Fruit fly (Drosophila melanogaster) whole organism, pupa: ENCODE data around the gene CG6834.

ENCODE experiments used
- CG10348 ChIP-seq: fragments of 200-800 bp; sonication (Bioruptor generic); IDR thresholded peaks from 2 replicates; pipeline ENCODE4 v1.3.6; 2022; ENCODE audit warnings: missing biosample characterization, missing genetic modification characterization
- CG12605 ChIP-seq: fragments of 200-800 bp; sonication (Bioruptor generic); IDR thresholded peaks from 2 replicates; pipeline ENCODE4 v1.3.6; 2022; ENCODE audit warnings: missing biosample characterization, missing genetic modification characterization
- CG13204 ChIP-seq: fragments of 200-800 bp; sonication (Bioruptor generic); optimal IDR thresholded peaks from 2 replicates; lab custom pipeline; 2018; ENCODE audit warnings: missing biosample characterization, mild to moderate bottlenecking, missing genetic modification characterization, moderate library complexity
- CG14655 ChIP-seq: fragments of 200-800 bp; sonication (Bioruptor generic); optimal IDR thresholded peaks from 3 replicates; lab custom pipeline; 2017; ENCODE audit warnings: mild to moderate bottlenecking, missing biosample characterization, missing genetic modification reagents, missing genetic modification characterization
- CG15710 ChIP-seq: fragments of 200-800 bp; sonication (Bioruptor generic); optimal IDR thresholded peaks from 2 replicates; lab custom pipeline; 2018; ENCODE audit warnings: missing biosample characterization, mild to moderate bottlenecking, missing genetic modification characterization, moderate library complexity
- CG17806 ChIP-seq: fragments of 200-800 bp; sonication (Bioruptor generic); optimal IDR thresholded peaks from 2 replicates; lab custom pipeline; 2018; ENCODE audit warnings: missing biosample characterization, mild to moderate bottlenecking, missing genetic modification characterization, moderate library complexity
- CG32121 ChIP-seq: fragments of 200-800 bp; sonication (Bioruptor generic); IDR thresholded peaks from 2 replicates; pipeline ENCODE4 v1.3.6; 2022; ENCODE audit warnings: missing biosample characterization, missing genetic modification characterization
- CG34367 ChIP-seq: fragments of 200-800 bp; sonication (Bioruptor generic); optimal IDR thresholded peaks from 2 replicates; lab custom pipeline; 2018; ENCODE audit warnings: missing biosample characterization, mild to moderate bottlenecking, missing genetic modification characterization
- CG4496 ChIP-seq: fragments of 200-800 bp; sonication (Bioruptor generic); IDR thresholded peaks from 3 replicates; pipeline ENCODE4 v1.3.6; 2022; ENCODE audit warnings: missing biosample characterization, missing genetic modification characterization
- CG8159 ChIP-seq: fragments of 200-800 bp; sonication (Bioruptor generic); optimal IDR thresholded peaks from 3 replicates; lab custom pipeline; 2018; ENCODE audit warnings: missing biosample characterization, mild to moderate bottlenecking, missing genetic modification characterization, moderate library complexity
- CG8301 ChIP-seq: fragments of 200-800 bp; sonication (Bioruptor generic); optimal IDR thresholded peaks from 2 replicates; lab custom pipeline; 2018; ENCODE audit warnings: missing biosample characterization, mild to moderate bottlenecking, missing genetic modification characterization
- CG9948 ChIP-seq: fragments of 200-800 bp; sonication (Bioruptor generic); optimal IDR thresholded peaks from 2 replicates; lab custom pipeline; 2018; ENCODE audit warnings: missing biosample characterization, mild to moderate bottlenecking, missing genetic modification characterization, moderate library complexity
- D1 ChIP-seq: fragments of 200-800 bp; sonication (Bioruptor generic); optimal IDR thresholded peaks from 2 replicates; lab custom pipeline; 2018; ENCODE audit warnings: missing biosample characterization, mild to moderate bottlenecking, missing genetic modification characterization, moderate library complexity
- EcR ChIP-seq: fragments of 200-800 bp; sonication (Bioruptor generic); optimal IDR thresholded peaks from 3 replicates; lab custom pipeline; 2019; ENCODE audit warnings: missing biosample characterization, missing genetic modification characterization, mild to moderate bottlenecking, moderate library complexity, missing genetic modification reagents
- Ets98B ChIP-seq: fragments of 200-800 bp; sonication (Bioruptor generic); IDR thresholded peaks from 2 replicates; pipeline ENCODE4 v1.3.6; 2022; ENCODE audit warnings: missing biosample characterization, missing genetic modification characterization
- Pif1A ChIP-seq: fragments of 200-800 bp; sonication (Bioruptor generic); optimal IDR thresholded peaks from 3 replicates; lab custom pipeline; 2016; ENCODE audit warnings: missing biosample characterization, missing genetic modification characterization
- Pif1B ChIP-seq: fragments of 200-800 bp; sonication (Bioruptor generic); optimal IDR thresholded peaks from 3 replicates; lab custom pipeline; 2016; ENCODE audit warnings: missing biosample characterization, missing genetic modification characterization
- Snoo ChIP-seq: fragments of 200-800 bp; sonication (Bioruptor generic); optimal IDR thresholded peaks from 3 replicates; lab custom pipeline; 2017; ENCODE audit warnings: missing biosample characterization, mild to moderate bottlenecking, missing genetic modification characterization, inconsistent platforms
- fd96Ca ChIP-seq: fragments of 200-800 bp; sonication (Bioruptor generic); IDR thresholded peaks from 3 replicates; pipeline ENCODE4 v1.3.6; 2022; ENCODE audit warnings: missing biosample characterization, missing genetic modification characterization
- gl ChIP-seq: fragments of 200-800 bp; sonication (Bioruptor generic); optimal IDR thresholded peaks from 2 replicates; lab custom pipeline; 2018; ENCODE audit warnings: missing biosample characterization, mild to moderate bottlenecking, missing genetic modification characterization
- rn ChIP-seq: fragments of 200-800 bp; sonication (Bioruptor generic); IDR thresholded peaks from 2 replicates; pipeline ENCODE4 v1.3.6; 2022; ENCODE audit warnings: missing biosample characterization, missing genetic modification characterization

The CG6834 gene

dm6 chr3R:11661187-11661586, 26.7 kb downstream of the CG6834 start:
- no peak for TF ChIP-seq CG9948 (tag; lab: Kevin White, UChicago)
- TF ChIP-seq CG12605 (GFP tag; lab: Robert Waterston, UW), result no peak
- no peak for TF ChIP-seq CG32121 (GFP tag; lab: Robert Waterston, UW)
- TF ChIP-seq CG10348 (GFP tag; lab: Robert Waterston, UW), result no peak
- peak; percentile 36 for TF ChIP-seq CG14655 (GFP tag; lab: Kevin White, UChicago)
- TF ChIP-seq fd96Ca, result peak; percentile 14; the same call in 1 of the 3 replicates
- peak; percentile 32 for TF ChIP-seq CG8301
- no peak for TF ChIP-seq CG17806 (tag; lab: Kevin White, UChicago)

dm6 chr3R:11657786-11658193, 30.1 kb downstream of the CG6834 start:
- TF ChIP-seq CG12605 (GFP tag; lab: Robert Waterston, UW) (peak; percentile 56; the same call in 1 of the 2 replicates), CG14655 (GFP tag; lab: Kevin White, UChicago) (peak; percentile 80), gl (peak; percentile 76), fd96Ca (peak; percentile 62; the same call in 1 of the 3 replicates), Pif1B (GFP tag; lab: Kevin White, UChicago) (peak; percentile 86), CG34367 (peak; percentile 81), CG10348 (GFP tag; lab: Robert Waterston, UW) (no peak), CG15710 (tag; lab: Kevin White, UChicago) (peak; percentile 85), CG13204 (GFP tag; lab: Kevin White, UChicago) (peak; percentile 74), CG4496 (peak; percentile 90), Pif1A (GFP tag; lab: Kevin White, UChicago) (peak; percentile 83), rn (GFP tag; lab: Robert Waterston, UW) (peak; percentile 41; the same call in 1 of the 2 replicates), CG32121 (GFP tag; lab: Robert Waterston, UW) (peak; percentile 76), Snoo (tag; lab: Kevin White, UChicago) (peak; percentile 78), EcR (GFP tag; lab: Kevin White, UChicago) (peak; percentile 81), CG8159 (tag; lab: Kevin White, UChicago) (peak; percentile 87), D1 (tag; lab: Kevin White, UChicago) (peak; percentile 25), CG17806 (tag; lab: Kevin White, UChicago) (peak; percentile 87), CG8301 (peak; percentile 78), CG9948 (tag; lab: Kevin White, UChicago) (peak; percentile 83), Ets98B (GFP tag; lab: Robert Waterston, UW) (peak; percentile 74)
- TF ChIP-seq, all 21 proteins: peak for 20

- TF ChIP-seq Snoo (tag; lab: Kevin White, UChicago) (peak; percentile 98), CG34367 (peak; percentile 99), CG13204 (GFP tag; lab: Kevin White, UChicago) (peak; percentile 96), CG9948 (tag; lab: Kevin White, UChicago) (peak; percentile 99), CG4496 (peak; percentile 99), CG14655 (GFP tag; lab: Kevin White, UChicago) (peak; percentile 99), CG32121 (GFP tag; lab: Robert Waterston, UW) (peak; percentile 99), Ets98B (GFP tag; lab: Robert Waterston, UW) (peak; percentile 99), CG8159 (tag; lab: Kevin White, UChicago) (peak; percentile 99), CG17806 (tag; lab: Kevin White, UChicago) (peak; percentile 99), D1 (tag; lab: Kevin White, UChicago) (peak; percentile 97), CG12605 (GFP tag; lab: Robert Waterston, UW) (peak; percentile 99), CG15710 (tag; lab: Kevin White, UChicago) (peak; percentile 99), EcR (GFP tag; lab: Kevin White, UChicago) (peak; percentile 60), Pif1B (GFP tag; lab: Kevin White, UChicago) (peak; percentile 100), rn (GFP tag; lab: Robert Waterston, UW) (peak; percentile 97), fd96Ca (peak; percentile 99), CG8301 (peak; percentile 99), gl (peak; percentile 98), CG10348 (GFP tag; lab: Robert Waterston, UW) (peak; percentile 94), Pif1A (GFP tag; lab: Kevin White, UChicago) (peak; percentile 99)
Measured at dm6 chr3R:11656614-11657216, 31.2 kb downstream of the CG6834 start.

dm6 chr3R:11655873-11656374, 32.0 kb downstream of the CG6834 start, which contains the start of gene CG42327:
TSS of gene CG42327 (plus strand) at chr3R:11656149.
- TF ChIP-seq EcR (GFP tag; lab: Kevin White, UChicago) (peak; percentile 11), CG13204 (GFP tag; lab: Kevin White, UChicago) (peak; percentile 70), CG8159 (tag; lab: Kevin White, UChicago) (peak; percentile 91), CG8301 (peak; percentile 96), Pif1A (GFP tag; lab: Kevin White, UChicago) (peak; percentile 95), Ets98B (GFP tag; lab: Robert Waterston, UW) (peak; percentile 98), CG34367 (peak; percentile 91), D1 (tag; lab: Kevin White, UChicago) (peak; percentile 88), fd96Ca (peak; percentile 97), CG32121 (GFP tag; lab: Robert Waterston, UW) (peak; percentile 98), CG9948 (tag; lab: Kevin White, UChicago) (peak; percentile 92), CG12605 (GFP tag; lab: Robert Waterston, UW) (peak; percentile 97), gl (peak; percentile 80), Pif1B (GFP tag; lab: Kevin White, UChicago) (peak; percentile 97), CG15710 (tag; lab: Kevin White, UChicago) (peak; percentile 85), CG17806 (tag; lab: Kevin White, UChicago) (peak; percentile 95), CG4496 (peak; percentile 98), rn (GFP tag; lab: Robert Waterston, UW) (peak; percentile 89), CG14655 (GFP tag; lab: Kevin White, UChicago) (peak; percentile 97), Snoo (tag; lab: Kevin White, UChicago) (peak; percentile 93), CG10348 (GFP tag; lab: Robert Waterston, UW) (peak; percentile 63)
